Fruit fly (Drosophila melanogaster): ENCODE data around the gene eIF3e.

eIF3e gene

dm6 chr3L:16786728-16787127 is at the start of gene eIF3e (continued):
- TF ChIP-seq slbo (GFP tag; IDR thresholded peaks at IDR 0.05), result no peak

- TF ChIP-seq bigmax (GFP tag; optimal IDR thresholded peaks at IDR 0.05) (no peak), B-H1 (GFP tag; IDR thresholded peaks at IDR 0.05) (no peak), CG7963 (GFP tag; IDR thresholded peaks at IDR 0.05; ENCODE audit: partially characterized antibody) (no peak), mld (GFP tag; IDR thresholded peaks at IDR 0.05; ENCODE audit: partially characterized antibody) (no peak), gsb-n (tag; optimal IDR thresholded peaks at IDR 0.05) (peak; percentile 18), Hr78 (GFP tag; optimal IDR thresholded peaks at IDR 0.05) (peak in 1 of 2 experiments; percentile 11), Blimp-1 (GFP tag; optimal IDR thresholded peaks at IDR 0.05) (peak; percentile 59), Ets65A (GFP tag) (peak; percentile 87), btn (GFP tag; optimal IDR thresholded peaks at IDR 0.05) (no peak), chinmo (GFP tag; IDR thresholded peaks at IDR 0.05; ENCODE audit: partially characterized antibody) (no peak), vvl (GFP tag; IDR thresholded peaks at IDR 0.05) (0 out of 2 replicates have a peak, but pooled peaks have one; percentile 7), CG4820 (GFP tag; optimal IDR thresholded peaks at IDR 0.05) (no peak), sc (optimal IDR thresholded peaks at IDR 0.05) (no peak), sc (GFP tag; optimal IDR thresholded peaks at IDR 0.05) (no peak), zf30C (GFP tag; optimal IDR thresholded peaks at IDR 0.05) (no peak), Camta (GFP tag; optimal IDR thresholded peaks at IDR 0.05) (no peak), Sin3A (optimal IDR thresholded peaks at IDR 0.05) (no peak), CG12769 (tag; optimal IDR thresholded peaks at IDR 0.05) (peak; percentile 35), CG7745 (tag; optimal IDR thresholded peaks at IDR 0.05) (no peak), CG13123 (GFP tag; optimal IDR thresholded peaks at IDR 0.05) (no peak), CG13296 (GFP tag; optimal IDR thresholded peaks at IDR 0.05) (no peak), CG11560 (tag; IDR thresholded peaks at IDR 0.05) (no peak), ftz-f1 (GFP tag; optimal IDR thresholded peaks at IDR 0.05) (peak; percentile 44), CG1832 (GFP tag; optimal IDR thresholded peaks at IDR 0.05) (peak; percentile 29), CG15479 (GFP tag; optimal IDR thresholded peaks at IDR 0.05) (no peak), Tbp (GFP tag; optimal IDR thresholded peaks at IDR 0.05) (no peak), lab (GFP tag; optimal IDR thresholded peaks at IDR 0.05) (no peak), CG8765 (GFP tag; IDR thresholded peaks at IDR 0.05) (no peak), ken (GFP tag; IDR thresholded peaks at IDR 0.05) (0 out of 3 replicates have a peak, but pooled peaks have one; percentile 15), Med (GFP tag) (no peak), oc (tag; optimal IDR thresholded peaks at IDR 0.05) (peak; percentile 37), luna (GFP tag; optimal IDR thresholded peaks at IDR 0.05) (no peak), CG10654 (GFP tag; optimal IDR thresholded peaks at IDR 0.05) (no peak), vfl (GFP tag; optimal IDR thresholded peaks at IDR 0.05) (no peak), Nf-YA (GFP tag; IDR thresholded peaks at IDR 0.05) (no peak), psq (GFP tag; optimal IDR thresholded peaks at IDR 0.05) (no peak), Ravus (GFP tag; IDR thresholded peaks at IDR 0.05) (no peak), CG10274 (GFP tag; optimal IDR thresholded peaks at IDR 0.05) (no peak), Trl (optimal IDR thresholded peaks at IDR 0.05) (peak; percentile 10 to 40), Trl (GFP tag; optimal IDR thresholded peaks at IDR 0.05) (no peak), CG10431 (GFP tag; optimal IDR thresholded peaks at IDR 0.05) (no peak), dati (GFP tag; IDR thresholded peaks at IDR 0.05) (no peak), sqz (GFP tag; optimal IDR thresholded peaks at IDR 0.05) (peak; percentile 18), Rfx (GFP tag; IDR thresholded peaks at IDR 0.05) (no peak)
Measured at dm6 chr3L:16829983-16830382, 43.2 kb upstream of the eIF3e start.
